Fruit fly (Drosophila melanogaster) whole organism, embryonic: ENCODE results near the gene yellow-f.

Experiments used
- Atf6 ChIP-seq: fragments of 200-800 bp; sonication (Bioruptor generic); IDR thresholded peaks from 2 replicates; pipeline ENCODE4 v1.3.6; 2022; ENCODE audit warnings: missing biosample characterization, missing genetic modification characterization
- CG17359 ChIP-seq: fragments of 200-800 bp; sonication (Bioruptor generic); optimal IDR thresholded peaks from 3 replicates; lab custom pipeline; 2018; ENCODE audit warnings: missing biosample characterization, mild to moderate bottlenecking, missing genetic modification characterization, moderate library complexity
- CG18011 ChIP-seq: fragments of 200-800 bp; sonication (Bioruptor generic); optimal IDR thresholded peaks from 2 replicates; lab custom pipeline; 2017; ENCODE audit warnings: missing biosample characterization, missing genetic modification characterization, mild to moderate bottlenecking, moderate library complexity, missing genotype
- CG6689 ChIP-seq: fragments of 200-800 bp; sonication (Bioruptor generic); IDR thresholded peaks from 2 replicates; pipeline ENCODE4 v1.3.6; 2022; ENCODE audit warnings: missing biosample characterization, missing genetic modification characterization
- CG9797 ChIP-seq: fragments of 200-800 bp; sonication (Bioruptor generic); optimal IDR thresholded peaks from 3 replicates; lab custom pipeline; 2018; ENCODE audit warnings: missing biosample characterization, mild to moderate bottlenecking, missing genetic modification characterization
- CG9817 ChIP-seq: fragments of 200-800 bp; sonication (Bioruptor generic); optimal IDR thresholded peaks from 2 replicates; lab custom pipeline; 2018; ENCODE audit warnings: missing biosample characterization, mild to moderate bottlenecking, missing genetic modification characterization, moderate library complexity
- Ravus ChIP-seq: fragments of 200-800 bp; sonication (Bioruptor generic); IDR thresholded peaks from 2 replicates; pipeline ENCODE4 v1.3.6; 2022; ENCODE audit warnings: missing biosample characterization, missing genetic modification characterization
- TFAM ChIP-seq: fragments of 200-800 bp; sonication (Bioruptor generic); optimal IDR thresholded peaks from 2 replicates; lab custom pipeline; 2017; ENCODE audit warnings: missing biosample characterization, missing genetic modification characterization, inconsistent platforms
- cas ChIP-seq: fragments of 200-800 bp; sonication (Bioruptor generic); IDR thresholded peaks from 2 replicates; pipeline ENCODE4 v1.3.6; 2022; ENCODE audit warnings: missing biosample characterization, missing genetic modification characterization
- dysf ChIP-seq: fragments of 200-800 bp; sonication (Bioruptor generic); IDR thresholded peaks from 3 replicates; pipeline ENCODE4 v1.3.6; 2022; ENCODE audit warnings: missing biosample characterization, missing genetic modification characterization
- pan ChIP-seq, 4 experiments: fragments of >200 bp in 3 of 4; fragments of 200-800 bp in 1 of 4; sonication (Bioruptor generic) in 1 of 4; optimal IDR thresholded peaks in 3 of 4; IDR thresholded peaks in 1 of 4; 2 replicates each; pipeline versions ENCODE4 v1.3.6 to Lab custom; 2017 to 2022; ENCODE audit warnings: missing biosample characterization in 2 of 4, missing genetic modification characterization in 2 of 4, mixed read lengths in 1 of 4
- sim ChIP-seq: fragments of 200-800 bp; sonication (Bioruptor generic); IDR thresholded peaks from 2 replicates; pipeline ENCODE4 v1.3.6; 2022; ENCODE audit warnings: missing biosample characterization, missing genetic modification characterization
- stwl ChIP-seq: fragments of 200-800 bp; sonication (Bioruptor generic); optimal IDR thresholded peaks from 3 replicates; lab custom pipeline; 2018; ENCODE audit warnings: missing biosample characterization, mild to moderate bottlenecking, missing genetic modification characterization, moderate library complexity
- unpg ChIP-seq: fragments of 200-800 bp; sonication (Bioruptor generic); optimal IDR thresholded peaks from 3 replicates; lab custom pipeline; 2018; ENCODE audit warnings: missing biosample characterization, mild to moderate bottlenecking, missing genetic modification characterization, moderate library complexity

DNA sequence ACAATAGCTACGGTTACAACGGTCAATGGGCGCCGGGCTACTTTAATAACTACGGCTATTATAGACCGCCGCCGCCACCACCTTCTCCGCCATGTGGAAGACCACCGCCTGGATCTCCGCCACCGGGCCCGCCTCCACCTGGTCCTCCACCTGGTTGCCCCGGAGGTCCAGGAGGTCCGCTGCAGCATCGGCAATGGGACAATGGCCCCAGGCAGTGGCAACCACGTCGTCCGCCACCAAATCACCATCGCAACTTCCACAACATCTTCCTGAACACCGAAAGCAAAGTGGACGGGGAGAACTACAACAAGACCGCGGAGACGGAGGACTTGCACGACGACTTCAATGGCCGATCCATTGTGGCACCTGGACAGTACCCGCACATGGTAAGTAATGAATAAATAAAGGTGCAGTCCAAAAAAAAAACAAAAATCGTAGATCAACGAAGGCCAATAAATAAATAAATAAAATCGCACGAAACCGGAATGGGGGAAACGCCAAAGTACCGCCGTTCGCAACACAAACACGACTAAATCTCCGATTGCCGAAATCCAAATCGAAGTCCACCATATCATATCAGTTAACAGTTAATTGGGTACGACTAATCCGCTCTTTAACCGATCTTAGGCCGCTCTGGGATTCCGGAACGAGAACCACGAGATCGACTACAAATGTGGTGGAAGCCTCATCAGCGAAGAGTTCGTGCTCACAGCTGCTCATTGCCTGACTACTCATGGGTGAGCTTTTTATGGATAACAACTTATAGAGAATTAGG lies 49.4 kb upstream of the yellow-f start, which contains the start of gene snk:
- TF ChIP-seq CG9797 (no peak), CG9817 (no peak), stwl (no peak), TFAM (GFP tag; lab: Kevin White, UChicago) (no peak), Atf6 (GFP tag; lab: Robert Waterston, UW) (no peak), CG6689 (no peak), dysf (GFP tag; lab: Robert Waterston, UW) (no peak), pan (optimal IDR thresholded peaks at IDR 0.05; lab: Kevin White, UChicago) (no peak), pan (GFP tag; optimal IDR thresholded peaks at IDR 0.05 in 1 of 2, IDR thresholded peaks at IDR 0.05 in 1 of 2) (no peak), CG18011 (GFP tag; lab: Kevin White, UChicago) (no peak), unpg (GFP tag; lab: Kevin White, UChicago) (no peak), sim (GFP tag; lab: Robert Waterston, UW) (0 out of 2 replicates have a peak, but pooled peaks have one; percentile 5), CG17359 (tag; lab: Kevin White, UChicago) (no peak), Ravus (no peak), cas (GFP tag; lab: Robert Waterston, UW) (no peak)
